Worm (Caenorhabditis elegans) whole organism, L3 larva: Measurements from ENCODE around the gene cyn-9.

Experiments
- R02D3.7 ChIP-seq: fragments of 150-350 bp; optimal IDR thresholded peaks from 2 replicates; lab custom pipeline; 2014; ENCODE audit warnings: missing biosample characterization, missing genetic modification characterization
- ZK546.5 ChIP-seq: sonication (generic microtip); optimal IDR thresholded peaks from 2 replicates; lab custom pipeline; 2017; ENCODE audit warnings: missing biosample characterization, missing genetic modification characterization
- ceh-28 ChIP-seq: fragments of 150-350 bp; optimal IDR thresholded peaks from 2 replicates; lab custom pipeline; 2014; ENCODE audit warnings: missing biosample characterization, missing genetic modification reagents, missing genetic modification characterization
- fos-1 ChIP-seq: fragments of 150-350 bp; optimal IDR thresholded peaks from 2 replicates; lab custom pipeline; 2014; ENCODE audit warnings: missing biosample characterization, missing genetic modification characterization
- lin-39 ChIP-seq: fragments of 150-350 bp; optimal IDR thresholded peaks from 2 replicates; lab custom pipeline; 2018; ENCODE audit warnings: missing biosample characterization, missing genetic modification reagents, missing genetic modification characterization
- nhr-12 ChIP-seq: fragments of 150-350 bp; optimal IDR thresholded peaks from 2 replicates; lab custom pipeline; 2014; ENCODE audit warnings: missing biosample characterization, missing genetic modification characterization
- nhr-23 ChIP-seq: fragments of 150-350 bp; optimal IDR thresholded peaks from 2 replicates; lab custom pipeline; 2014; ENCODE audit warnings: missing biosample characterization, missing genetic modification reagents, missing genetic modification characterization
- nhr-237 ChIP-seq: fragments of 150-350 bp; optimal IDR thresholded peaks from 2 replicates; lab custom pipeline; 2014; ENCODE audit warnings: missing biosample characterization, missing genetic modification characterization
- nhr-28 ChIP-seq: fragments of 150-350 bp; optimal IDR thresholded peaks from 2 replicates; lab custom pipeline; 2014; ENCODE audit warnings: missing biosample characterization, missing genetic modification characterization
- snpc-4 ChIP-seq: fragments of 150-350 bp; optimal IDR thresholded peaks from 2 replicates; lab custom pipeline; 2014; ENCODE audit warnings: missing biosample characterization, missing genetic modification characterization
- unc-39 ChIP-seq: sonication (generic microtip); optimal IDR thresholded peaks from 4 replicates; lab custom pipeline; 2017; ENCODE audit warnings: missing biosample characterization, missing genetic modification characterization
- unc-62 ChIP-seq: fragments of 150-350 bp; sonication (generic microtip); optimal IDR thresholded peaks from 4 replicates; lab custom pipeline; 2014; ENCODE audit warnings: missing biosample characterization, missing genetic modification reagents, missing genetic modification characterization
- zag-1 ChIP-seq: fragments of 150-350 bp; optimal IDR thresholded peaks from 2 replicates; lab custom pipeline; 2014; ENCODE audit warnings: missing biosample characterization, missing genetic modification characterization
- ztf-11 ChIP-seq: fragments of 150-350 bp; optimal IDR thresholded peaks from 2 replicates; lab custom pipeline; 2014; ENCODE audit warnings: missing biosample characterization, missing genetic modification characterization

DNA sequence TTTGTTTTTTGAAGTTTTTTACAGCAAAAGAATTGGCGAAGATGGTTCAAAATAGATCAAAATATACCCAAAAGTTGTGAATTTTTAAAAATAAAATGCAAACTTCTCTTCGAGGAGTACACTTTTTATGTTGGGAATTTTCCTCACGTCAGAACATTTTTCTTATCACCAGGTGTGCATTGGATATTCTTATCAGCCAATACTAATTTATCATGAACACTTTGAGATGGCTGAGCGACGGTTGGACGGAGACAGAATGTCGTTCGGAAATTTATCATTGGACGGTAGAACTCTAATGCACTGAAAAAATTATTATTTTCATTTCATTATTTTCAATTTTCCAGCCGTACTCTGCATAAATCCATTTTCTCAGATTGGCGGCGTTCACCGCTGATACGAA is 50.1 kb downstream of the cyn-9 start:
- TF ChIP-seq fos-1 (tag; lab: Kevin White, UChicago) (no peak), lin-39 (tag; lab: Kevin White, UChicago) (no peak), nhr-23 (tag; lab: Kevin White, UChicago) (no peak), zag-1 (tag; lab: Kevin White, UChicago) (no peak), unc-39 (tag; lab: Kevin White, UChicago) (no peak), nhr-237 (tag; lab: Kevin White, UChicago) (no peak), ztf-11 (tag; lab: Kevin White, UChicago) (no peak), R02D3.7 (tag; lab: Kevin White, UChicago) (no peak), unc-62 (GFP tag; lab: Kevin White, UChicago) (no peak), ZK546.5 (tag; lab: Kevin White, UChicago) (no peak), ceh-28 (tag; lab: Kevin White, UChicago) (no peak), snpc-4 (no peak), nhr-28 (no peak), nhr-12 (no peak)
